Fruit fly (Drosophila melanogaster) whole organism, embryonic: Measurements from ENCODE around the gene CG5808.

ENCODE experiments used
- Atf-2 ChIP-seq: fragments of 200-800 bp; sonication (Bioruptor generic); optimal IDR thresholded peaks from 2 replicates; lab custom pipeline; 2016; ENCODE audit warnings: missing biosample characterization, missing genetic modification characterization
- BtbVII ChIP-seq: fragments of 200-800 bp; sonication (Bioruptor generic); optimal IDR thresholded peaks from 3 replicates; lab custom pipeline; 2017; ENCODE audit warnings: missing biosample characterization, mild to moderate bottlenecking, missing genetic modification characterization
- CG11247 ChIP-seq: fragments of 200-800 bp; sonication (Bioruptor generic); IDR thresholded peaks from 2 replicates; pipeline ENCODE4 v1.3.6; 2022; ENCODE audit warnings: missing biosample characterization, missing genetic modification characterization
- CG12236 ChIP-seq: fragments of 200-800 bp; sonication (Bioruptor generic); optimal IDR thresholded peaks from 2 replicates; lab custom pipeline; 2016; ENCODE audit warnings: missing biosample characterization, missing genetic modification characterization
- CG12659 ChIP-seq: fragments of 200-800 bp; sonication (Bioruptor generic); optimal IDR thresholded peaks from 3 replicates; lab custom pipeline; 2017; ENCODE audit warnings: mild to moderate bottlenecking, missing biosample characterization, missing genetic modification reagents, missing genetic modification characterization
- CG15073 ChIP-seq: fragments of 200-800 bp; sonication (Bioruptor generic); optimal IDR thresholded peaks from 2 replicates; lab custom pipeline; 2016; ENCODE audit warnings: missing biosample characterization, missing genetic modification characterization
- CG15479 ChIP-seq: fragments of 200-800 bp; sonication (Bioruptor generic); optimal IDR thresholded peaks from 3 replicates; lab custom pipeline; 2019; ENCODE audit warnings: missing biosample characterization, mild to moderate bottlenecking, missing genetic modification characterization, moderate library complexity
- CG16813 ChIP-seq: fragments of 200-800 bp; sonication (Bioruptor generic); IDR thresholded peaks from 3 replicates; pipeline ENCODE4 v1.3.6; 2022; ENCODE audit warnings: missing biosample characterization, missing genetic modification characterization; ENCODE audit not compliant: partially characterized antibody
- CG1832 ChIP-seq: fragments of 200-800 bp; sonication (Bioruptor generic); optimal IDR thresholded peaks from 2 replicates; lab custom pipeline; 2017; ENCODE audit warnings: missing biosample characterization, mild to moderate bottlenecking, missing genetic modification characterization, inconsistent platforms
- CG2116 ChIP-seq: fragments of 200-800 bp; sonication (Bioruptor generic); optimal IDR thresholded peaks from 3 replicates; lab custom pipeline; 2018; ENCODE audit warnings: missing biosample characterization, mild to moderate bottlenecking, missing genetic modification characterization
- CG2875 ChIP-seq: fragments of 200-800 bp; sonication (Bioruptor generic); optimal IDR thresholded peaks from 2 replicates; lab custom pipeline; 2017; ENCODE audit warnings: missing biosample characterization, mild to moderate bottlenecking, missing genetic modification characterization, missing genetic modification reagents
- CG30431 ChIP-seq: fragments of 200-800 bp; sonication (Bioruptor generic); optimal IDR thresholded peaks from 2 replicates; lab custom pipeline; 2017; ENCODE audit warnings: missing biosample characterization, missing genetic modification characterization
- CG31365 ChIP-seq: fragments of 200-800 bp; sonication (Bioruptor generic); optimal IDR thresholded peaks from 2 replicates; lab custom pipeline; 2018; ENCODE audit warnings: missing biosample characterization, mild to moderate bottlenecking, missing genetic modification characterization
- CG31441 ChIP-seq: fragments of 200-800 bp; sonication (Bioruptor generic); IDR thresholded peaks from 2 replicates; pipeline ENCODE4 v1.3.6; 2022; ENCODE audit warnings: missing biosample characterization, missing genetic modification characterization
- CG3995 ChIP-seq: fragments of 200-800 bp; sonication (Bioruptor generic); optimal IDR thresholded peaks from 3 replicates; lab custom pipeline; 2016; ENCODE audit warnings: missing biosample characterization, missing genetic modification characterization
- CG8388 ChIP-seq: fragments of 200-800 bp; sonication (Bioruptor generic); optimal IDR thresholded peaks from 2 replicates; lab custom pipeline; 2019; ENCODE audit warnings: missing biosample characterization, mild to moderate bottlenecking, missing genetic modification characterization, moderate library complexity
- CG8924 ChIP-seq: fragments of 200-800 bp; optimal IDR thresholded peaks from 3 replicates; lab custom pipeline; 2019; ENCODE audit warnings: missing biosample characterization, mild to moderate bottlenecking, missing genetic modification characterization, moderate library complexity
- Dfd ChIP-seq, 2 experiments: fragments of >200 bp; optimal IDR thresholded peaks; 2 replicates each; lab custom pipeline; 2017; ENCODE audit warnings: missing biosample characterization in 2 of 2, missing genetic modification characterization in 2 of 2
- Eip74EF ChIP-seq, 2 experiments: fragments of 200-800 bp in 1 of 2; fragments of >200 bp in 1 of 2; sonication (Bioruptor generic) in 1 of 2; optimal IDR thresholded peaks; 2 replicates each; lab custom pipeline; 2017 to 2019; ENCODE audit warnings: missing biosample characterization in 2 of 2, missing genetic modification characterization in 2 of 2, mild to moderate bottlenecking in 1 of 2, moderate library complexity in 1 of 2
- Hr3 ChIP-seq: fragments of 200-800 bp; sonication (Bioruptor generic); optimal IDR thresholded peaks from 3 replicates; lab custom pipeline; 2016; ENCODE audit warnings: missing biosample characterization, missing genetic modification characterization
- Lpt ChIP-seq: fragments of >200 bp; optimal IDR thresholded peaks from 2 replicates; lab custom pipeline; 2018; ENCODE audit warnings: missing biosample characterization, missing genetic modification characterization
- Meics ChIP-seq: fragments of 200-800 bp; sonication (Bioruptor generic); optimal IDR thresholded peaks from 2 replicates; lab custom pipeline; 2017; ENCODE audit warnings: missing biosample characterization, mild to moderate bottlenecking, missing genetic modification characterization
- Optix ChIP-seq: fragments of 200-800 bp; sonication (Bioruptor generic); IDR thresholded peaks from 3 replicates; pipeline ENCODE4 v1.3.6; 2022; ENCODE audit warnings: missing biosample characterization, missing genetic modification characterization
- PHDP ChIP-seq: fragments of 200-800 bp; sonication (Bioruptor generic); optimal IDR thresholded peaks from 3 replicates; lab custom pipeline; 2018; ENCODE audit warnings: missing biosample characterization, mild to moderate bottlenecking, missing genetic modification characterization, moderate library complexity
- Side ChIP-seq: fragments of 200-800 bp; sonication (Bioruptor generic); optimal IDR thresholded peaks from 2 replicates; lab custom pipeline; 2016; ENCODE audit warnings: missing biosample characterization, missing genetic modification characterization
- ato ChIP-seq: fragments of 200-800 bp; sonication (Bioruptor generic); IDR thresholded peaks from 2 replicates; pipeline ENCODE4 v1.3.6; 2022; ENCODE audit warnings: missing biosample characterization, missing genetic modification characterization; ENCODE audit not compliant: partially characterized antibody
- btn ChIP-seq: fragments of 200-800 bp; sonication (Bioruptor generic); optimal IDR thresholded peaks from 2 replicates; lab custom pipeline; 2016; ENCODE audit warnings: missing biosample characterization, missing genetic modification characterization
- chn ChIP-seq: fragments of 200-800 bp; sonication (Bioruptor generic); optimal IDR thresholded peaks from 2 replicates; lab custom pipeline; 2016; ENCODE audit warnings: missing biosample characterization, missing genetic modification characterization
- ci ChIP-seq: fragments of 200-800 bp; sonication (Bioruptor generic); IDR thresholded peaks from 3 replicates; pipeline ENCODE4 v1.3.6; 2022; ENCODE audit warnings: missing biosample characterization, missing genetic modification characterization
- crc ChIP-seq: fragments of 200-800 bp; sonication (Bioruptor generic); optimal IDR thresholded peaks from 2 replicates; lab custom pipeline; 2016; ENCODE audit warnings: missing biosample characterization, missing genetic modification characterization
- ewg ChIP-seq: fragments of 200-800 bp; sonication (Bioruptor generic); optimal IDR thresholded peaks from 3 replicates; lab custom pipeline; 2017; ENCODE audit warnings: mild to moderate bottlenecking, missing biosample characterization, missing genetic modification reagents, missing genetic modification characterization
- fd102C ChIP-seq: fragments of 200-800 bp; sonication (Bioruptor generic); optimal IDR thresholded peaks from 2 replicates; lab custom pipeline; 2018; ENCODE audit warnings: missing biosample characterization, mild to moderate bottlenecking, missing genetic modification characterization, moderate library complexity
- fu2 ChIP-seq: fragments of 200-800 bp; sonication (Bioruptor generic); optimal IDR thresholded peaks from 2 replicates; lab custom pipeline; 2016; ENCODE audit warnings: missing biosample characterization, missing genetic modification characterization
- gsb-n ChIP-seq: fragments of 200-800 bp; sonication (Bioruptor generic); optimal IDR thresholded peaks from 3 replicates; lab custom pipeline; 2018; ENCODE audit warnings: missing biosample characterization, mild to moderate bottlenecking, missing genetic modification characterization
- hth ChIP-seq: fragments of >200 bp; optimal IDR thresholded peaks from 2 replicates; lab custom pipeline; 2017; ENCODE audit warnings: inconsistent platforms
- ind ChIP-seq: fragments of 200-800 bp; sonication (Bioruptor generic); optimal IDR thresholded peaks from 3 replicates; lab custom pipeline; 2016; ENCODE audit warnings: missing biosample characterization, missing genetic modification characterization
- kay ChIP-seq: fragments of 200-800 bp; sonication (Bioruptor generic); optimal IDR thresholded peaks from 2 replicates; lab custom pipeline; 2016; ENCODE audit warnings: missing biosample characterization, missing genetic modification characterization
- klu ChIP-seq: fragments of 200-800 bp; sonication (Bioruptor generic); IDR thresholded peaks from 2 replicates; pipeline ENCODE4 v1.3.6; 2022; ENCODE audit warnings: missing biosample characterization, missing genetic modification characterization
- nau ChIP-seq: fragments of 200-800 bp; sonication (Bioruptor generic); optimal IDR thresholded peaks from 3 replicates; lab custom pipeline; 2017; ENCODE audit warnings: missing biosample characterization, mild to moderate bottlenecking, missing genetic modification characterization, missing genetic modification reagents
- seq ChIP-seq: fragments of 200-800 bp; sonication (Bioruptor generic); IDR thresholded peaks from 2 replicates; pipeline ENCODE4 v1.3.6; 2022; ENCODE audit warnings: missing biosample characterization, missing genetic modification characterization
- sima ChIP-seq: fragments of 200-800 bp; sonication (Bioruptor generic); optimal IDR thresholded peaks from 2 replicates; lab custom pipeline; 2016; ENCODE audit warnings: missing biosample characterization, missing genetic modification characterization
- tio ChIP-seq: fragments of 200-800 bp; sonication (Bioruptor generic); optimal IDR thresholded peaks from 2 replicates; lab custom pipeline; 2017; ENCODE audit warnings: missing biosample characterization, missing genetic modification characterization, inconsistent platforms
- tup ChIP-seq: fragments of 200-800 bp; sonication (Bioruptor generic); optimal IDR thresholded peaks from 2 replicates; lab custom pipeline; 2016; ENCODE audit warnings: missing biosample characterization, mild to moderate bottlenecking, missing genetic modification characterization, moderate library complexity
- unpg ChIP-seq: fragments of 200-800 bp; sonication (Bioruptor generic); optimal IDR thresholded peaks from 3 replicates; lab custom pipeline; 2018; ENCODE audit warnings: missing biosample characterization, mild to moderate bottlenecking, missing genetic modification characterization, moderate library complexity
- zfh1 ChIP-seq: fragments of 200-800 bp; sonication (Bioruptor generic); IDR thresholded peaks from 3 replicates; pipeline ENCODE4 v1.3.6; 2022; ENCODE audit warnings: missing biosample characterization, missing genetic modification characterization

Gene CG5808

dm6 chr3R:24810844-24811625 is 5.8 kb downstream of the CG5808 start (continued):
- TF ChIP-seq zfh1 (peak; percentile 87), fu2 (GFP tag; lab: Kevin White, UChicago) (peak; percentile 84), CG11247 (GFP tag; lab: Robert Waterston, UW) (peak; percentile 84), Meics (peak; percentile 89), btn (GFP tag; lab: Kevin White, UChicago) (peak; percentile 73), seq (GFP tag; lab: Robert Waterston, UW) (peak; percentile 92), CG15073 (GFP tag; lab: Kevin White, UChicago) (peak; percentile 17), CG16813 (no peak), chn (GFP tag; lab: Kevin White, UChicago) (peak; percentile 75), unpg (GFP tag; lab: Kevin White, UChicago) (peak; percentile 90), CG12236 (peak; percentile 52), klu (GFP tag; lab: Robert Waterston, UW) (peak; percentile 68), ci (peak; percentile 94), hth (lab: Kevin White, UChicago) (no peak), CG8388 (GFP tag; lab: Kevin White, UChicago) (peak; percentile 76), Dfd (GFP tag; optimal IDR thresholded peaks at IDR 0.05; lab: Kevin White, UChicago) (no peak), sima (GFP tag; lab: Kevin White, UChicago) (peak; percentile 71), CG8924 (tag; lab: Kevin White, UChicago) (peak; percentile 86), CG3995 (peak; percentile 54), ewg (GFP tag; lab: Kevin White, UChicago) (peak; percentile 73), crc (peak; percentile 62), Hr3 (GFP tag; lab: Kevin White, UChicago) (peak; percentile 87), nau (peak; percentile 76), BtbVII (GFP tag; lab: Kevin White, UChicago) (peak; percentile 89), kay (GFP tag; lab: Kevin White, UChicago) (peak; percentile 73), PHDP (tag; lab: Kevin White, UChicago) (peak; percentile 92), Side (GFP tag; lab: Kevin White, UChicago) (peak; percentile 78), fd102C (GFP tag; lab: Kevin White, UChicago) (no peak), tio (GFP tag; lab: Kevin White, UChicago) (peak; percentile 79), CG31365 (peak; percentile 74), CG31441 (GFP tag; lab: Robert Waterston, UW) (peak; percentile 83), CG2875 (GFP tag; lab: Kevin White, UChicago) (peak; percentile 77), ind (GFP tag; lab: Kevin White, UChicago) (peak; percentile 89), CG1832 (GFP tag; lab: Kevin White, UChicago) (no peak), CG30431 (peak; percentile 73), gsb-n (peak; percentile 65), Eip74EF (GFP tag; optimal IDR thresholded peaks at IDR 0.05; lab: Kevin White, UChicago) (peak in 1 of 2 experiments; percentile 81), CG12659 (GFP tag; lab: Kevin White, UChicago) (peak; percentile 92), CG15479 (GFP tag; lab: Kevin White, UChicago) (no peak), CG2116 (GFP tag; lab: Kevin White, UChicago) (peak; percentile 38), Lpt (GFP tag; lab: Kevin White, UChicago) (no peak), Optix (peak; percentile 89), Atf-2 (peak; percentile 63), tup (GFP tag; lab: Kevin White, UChicago) (peak; percentile 80), ato (GFP tag; lab: Robert Waterston, UW) (no peak)
